Worm (Caenorhabditis elegans): ENCODE measurements around the gene W06H8.2.

W06H8.2 gene

DNA sequence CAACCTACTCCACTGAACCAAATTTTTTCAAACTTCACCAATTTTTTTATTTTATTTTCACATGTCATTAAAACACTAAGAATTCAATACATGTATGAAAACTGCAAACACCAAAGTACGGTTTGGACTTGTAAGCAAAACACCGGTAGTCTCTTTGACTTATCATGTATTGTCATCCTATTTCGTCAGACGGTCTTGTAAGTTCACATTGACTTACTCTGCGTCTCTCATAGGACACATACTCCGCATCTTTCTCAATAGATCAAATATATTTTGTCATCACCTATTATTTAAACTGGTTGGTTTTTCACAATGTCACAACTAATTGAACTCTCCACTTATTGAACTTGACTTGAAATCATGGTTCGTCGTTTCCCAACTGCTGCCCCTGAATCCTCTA is at the start of gene W06H8.2:
Gene W06H8.2, plus strand, starts transcription at position 258 of the 400 bp plus-strand sequence.
- TF ChIP-seq snpc-3.4 (tag; optimal IDR thresholded peaks at IDR 0.05) (no peak), ztf-28 (GFP tag; IDR thresholded peaks at IDR 0.05) (no peak), attf-6 (GFP tag; IDR thresholded peaks at IDR 0.05) (no peak), ztf-26 (tag; optimal IDR thresholded peaks at IDR 0.05) (no peak), sptf-2 (GFP tag; optimal IDR thresholded peaks at IDR 0.05) (no peak), tbp1 (GFP tag; optimal IDR thresholded peaks at IDR 0.05) (no peak), Y53F4B.3 (GFP tag; IDR thresholded peaks at IDR 0.05) (no peak), repo-1 (tag; optimal IDR thresholded peaks at IDR 0.05) (no peak)

DNA sequence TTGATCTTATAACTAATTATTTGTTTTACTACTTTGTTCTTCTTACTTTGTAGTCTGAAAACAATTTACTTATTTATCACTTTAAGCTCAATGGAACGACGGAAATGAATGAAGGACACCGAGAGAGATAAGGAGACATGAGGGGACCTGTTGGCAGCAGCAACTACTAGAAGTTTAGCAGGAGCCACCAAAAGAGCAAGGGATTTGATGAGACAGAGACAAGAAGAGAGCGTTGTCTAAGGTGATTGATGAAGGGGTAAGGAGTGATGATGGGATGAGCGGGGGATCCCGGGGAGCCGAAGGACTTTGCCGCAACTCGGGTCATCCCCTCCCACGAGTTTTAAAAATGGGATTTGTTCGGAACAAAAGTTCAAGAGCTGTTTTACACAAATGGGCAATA is 4.0 kb upstream of the W06H8.2 start, which contains the start of gene ttn-1:
Gene ttn-1, minus strand, starts transcription at position 60 of the 400 bp plus-strand sequence.
- TF ChIP-seq egl-18 (GFP tag; IDR thresholded peaks at IDR 0.05) (0 out of 2 replicates have a peak, but pooled peaks have one; percentile 62), nhr-90 (tag; optimal IDR thresholded peaks at IDR 0.05) (no peak)

DNA sequence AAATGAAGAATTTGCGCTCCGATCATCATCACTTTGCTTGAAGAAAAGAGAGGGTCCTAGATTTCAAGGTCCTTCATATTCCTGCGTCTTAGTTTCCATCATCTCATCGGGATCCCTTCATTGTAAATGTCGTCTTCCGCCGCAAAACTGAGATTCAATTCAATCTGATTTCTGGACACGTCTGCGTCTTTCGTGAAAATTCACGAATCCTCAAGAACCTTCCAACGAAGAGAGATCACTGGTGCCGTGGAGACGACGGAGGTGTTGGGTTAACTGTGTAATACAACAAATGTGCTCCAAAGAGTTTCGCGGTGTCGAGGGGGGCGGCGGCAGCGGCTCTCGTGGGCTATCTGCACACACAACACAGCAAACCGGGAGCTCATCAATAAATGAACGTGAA is 2.5 kb upstream of the W06H8.2 start:
- no peak for TF ChIP-seq lir-1 (GFP tag; conservative IDR thresholded peaks at IDR 0.05)
- TF ChIP-seq T07F8.4 (tag; optimal IDR thresholded peaks at IDR 0.05): no peak
- 0 out of 2 replicates have a peak, but pooled peaks have one; percentile 25 for TF ChIP-seq zfh-2 (GFP tag; conservative IDR thresholded peaks at IDR 0.05)
- TF ChIP-seq hmg-1.2 (GFP tag; IDR thresholded peaks at IDR 0.05): peak; percentile 11; the same call in 1 of the 2 replicates
- no peak for TF ChIP-seq aptf-3 (GFP tag; IDR thresholded peaks at IDR 0.05)

DNA sequence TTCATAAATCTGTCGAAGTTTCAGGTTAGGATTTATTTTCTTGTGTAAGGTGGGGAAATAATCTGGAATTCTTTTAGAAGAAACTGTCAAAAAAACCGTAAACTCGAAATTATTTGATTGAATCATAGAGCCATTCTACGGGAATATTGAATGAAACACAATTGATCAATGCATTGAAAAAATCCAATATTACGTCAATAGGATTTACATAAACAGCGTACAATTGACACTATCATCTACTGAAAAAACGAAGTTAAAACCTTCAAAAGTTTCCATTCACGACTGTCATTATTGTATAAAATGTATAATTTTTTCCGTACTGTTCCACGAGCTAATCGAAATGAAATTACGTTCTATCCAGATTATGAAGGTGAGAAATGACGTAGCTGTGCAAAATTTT is 2.0 kb downstream of the W06H8.2 start, which contains the start of gene rme-1:
Gene rme-1, plus strand, starts transcription at position 301 of the 400 bp plus-strand sequence.
- TF ChIP-seq F49E8.2 (tag; optimal IDR thresholded peaks at IDR 0.05; ENCODE audit: insufficient read depth): no peak
- no peak for TF ChIP-seq chd-7 (tag; optimal IDR thresholded peaks at IDR 0.05)
- TF ChIP-seq let-607 (tag; optimal IDR thresholded peaks at IDR 0.05): no peak

DNA sequence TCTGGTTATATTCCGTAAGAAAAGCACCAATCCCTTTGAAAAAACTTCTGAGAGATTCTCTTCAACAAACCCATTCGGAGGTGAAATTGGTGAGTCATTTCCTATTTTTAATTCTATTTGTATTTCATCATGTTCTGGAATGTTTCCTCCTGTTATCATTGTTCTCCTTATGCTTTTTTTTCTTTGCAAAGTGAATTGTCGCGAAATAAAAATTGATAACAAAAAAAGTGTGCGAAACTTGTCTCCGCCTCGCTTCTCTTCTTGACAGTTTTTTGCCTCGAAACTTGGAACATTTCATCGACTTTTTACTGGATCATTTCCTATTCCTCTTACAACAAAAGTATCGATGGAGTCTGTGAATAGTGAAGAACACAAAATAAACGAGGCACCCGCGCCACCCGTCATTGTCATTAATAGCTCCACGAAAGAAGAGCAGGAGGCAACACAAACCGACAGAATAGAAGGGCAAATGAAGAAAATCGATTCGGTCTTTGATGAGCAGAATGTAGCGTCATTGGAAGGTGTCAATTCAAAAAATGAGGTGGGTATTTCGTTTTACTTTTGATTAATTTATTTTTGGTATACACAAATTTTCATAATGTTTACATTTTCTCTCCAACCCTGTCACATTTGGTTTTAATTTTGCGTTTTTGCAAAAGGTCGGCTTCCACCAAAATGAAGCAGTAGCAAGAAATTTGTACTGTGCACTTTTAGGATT is 3.5 kb downstream of the W06H8.2 start:
- peak; percentile 90 for TF ChIP-seq nhr-80 (tag; optimal IDR thresholded peaks at IDR 0.05)
- TF ChIP-seq Y53F4B.3 (GFP tag; IDR thresholded peaks at IDR 0.05): no peak

DNA sequence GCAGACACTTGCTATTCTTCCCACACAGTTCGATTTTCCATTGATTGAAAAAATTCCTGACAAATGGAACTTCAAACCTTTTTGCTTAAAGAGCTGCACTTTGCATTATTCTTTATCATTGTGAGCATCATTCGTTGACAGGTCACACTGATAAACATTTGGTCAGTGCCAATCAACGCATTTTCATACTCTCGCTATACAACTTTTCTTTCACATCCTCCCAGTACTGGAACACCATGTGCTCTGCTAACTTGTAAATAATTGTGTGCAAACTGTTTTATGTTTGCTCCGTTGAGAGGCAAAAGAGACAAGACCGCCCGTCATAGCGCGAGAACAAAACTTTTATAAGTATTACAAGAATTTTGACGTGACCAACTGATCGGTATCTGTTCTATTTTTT is 5.0 kb downstream of the W06H8.2 start:
- TF ChIP-seq egl-44 (GFP tag; IDR thresholded peaks at IDR 0.05): 0 out of 2 replicates have a peak, but pooled peaks have one; percentile 22
- no peak for TF ChIP-seq rec-8 (tag; optimal IDR thresholded peaks at IDR 0.05)
- 0 out of 2 replicates have a peak, but pooled peaks have one; percentile 29 for TF ChIP-seq dox-1 (GFP tag; IDR thresholded peaks at IDR 0.05)
- TF ChIP-seq let-607 (tag; optimal IDR thresholded peaks at IDR 0.05): peak in 1 of 2 experiments; percentile 10
- TF ChIP-seq egl-18 (GFP tag; IDR thresholded peaks at IDR 0.05): no peak
- TF ChIP-seq ets-4 (GFP tag; optimal IDR thresholded peaks at IDR 0.05): peak; percentile 20
- TF ChIP-seq cebp-1 (GFP tag; IDR thresholded peaks at IDR 0.05): no peak
- TF ChIP-seq cebp-1 (tag; optimal IDR thresholded peaks at IDR 0.05): peak; percentile 12
- TF ChIP-seq unc-62 (GFP tag; optimal IDR thresholded peaks at IDR 0.05): peak; percentile 19
- no peak for TF ChIP-seq ztf-3 (GFP tag; optimal IDR thresholded peaks at IDR 0.05)
- TF ChIP-seq nhr-80 (tag; optimal IDR thresholded peaks at IDR 0.05): peak; percentile 89
